Worm (Caenorhabditis elegans) whole organism, midembryonic: Measurements from ENCODE around the gene nhr-91.

Experiments
- T22C8.4 ChIP-seq: fragments of 200-800 bp; sonication (Bioruptor generic); IDR thresholded peaks from 2 replicates; pipeline ENCODE4 v1.3.6; 2022; ENCODE audit warnings: missing genetic modification characterization, missing compliant biosample characterization
- cog-1 ChIP-seq: sonication (generic microtip); optimal IDR thresholded peaks from 2 replicates; lab custom pipeline; 2016; ENCODE audit warnings: missing genetic modification characterization, missing compliant biosample characterization
- flt-1 ChIP-seq: fragments of 200-800 bp; sonication (Bioruptor generic); IDR thresholded peaks from 2 replicates; pipeline ENCODE4 v1.3.6; 2022; ENCODE audit warnings: missing genetic modification characterization, missing compliant biosample characterization
- med-1 ChIP-seq: sonication (generic microtip); optimal IDR thresholded peaks from 2 replicates; lab custom pipeline; 2017; ENCODE audit warnings: missing genetic modification characterization, mild to moderate bottlenecking, missing compliant biosample characterization, antibody characterized with exemption, missing genetic modification reagents; ENCODE audit not compliant: insufficient read depth

- no peak for TF ChIP-seq cog-1
- no peak for TF ChIP-seq med-1 (GFP tag; lab: Kevin White, UChicago)
- TF ChIP-seq T22C8.4 (GFP tag; lab: Robert Waterston, UW) = no peak
- no peak for TF ChIP-seq flt-1 (GFP tag; lab: Robert Waterston, UW)
Observed at ce11 chrX:15279301-15279700, 29.9 kb upstream of the nhr-91 start.
